Worm (Caenorhabditis elegans) whole organism, L4/young adult: Measurements from ENCODE around the gene srxa-15.

Experiments used
- W03F9.2 ChIP-seq: fragments of 150-350 bp; optimal IDR thresholded peaks from 2 replicates; lab custom pipeline; 2014; ENCODE audit warnings: missing biosample characterization, missing genetic modification characterization
- dao-5 ChIP-seq: sonication (generic microtip); optimal IDR thresholded peaks from 2 replicates; lab custom pipeline; 2016; ENCODE audit warnings: missing genotype, missing genetic modification characterization, moderate library complexity, missing compliant biosample characterization
- him-1 ChIP-seq: sonication (generic microtip); optimal IDR thresholded peaks from 2 replicates; lab custom pipeline; 2016; ENCODE audit warnings: missing genotype, missing genetic modification reagents, missing genetic modification characterization, missing compliant biosample characterization

- TF ChIP-seq him-1 (no peak), dao-5 (no peak), W03F9.2 (tag; lab: Kevin White, UChicago) (no peak)
These were observed 20.5 kb downstream of the srxa-15 start for ce11 chrV:20662474-20662873.
